Fruit fly (Drosophila melanogaster): ENCODE measurements around the gene Tet.

Gene Tet

dm6 chr3L:2802085-2802484 lies 76.9 kb downstream of the Tet start:
- TF ChIP-seq CG7045 (GFP tag; optimal IDR thresholded peaks at IDR 0.05): no peak
- TF ChIP-seq Mnt (GFP tag; optimal IDR thresholded peaks at IDR 0.05): no peak
- no peak for TF ChIP-seq CG5204 (GFP tag; optimal IDR thresholded peaks at IDR 0.05)
- TF ChIP-seq Crg-1 (GFP tag; optimal IDR thresholded peaks at IDR 0.05): no peak

dm6 chr3L:2801376-2801775 lies 77.6 kb downstream of the Tet start:
- TF ChIP-seq bab1 (GFP tag; optimal IDR thresholded peaks at IDR 0.05) (no peak), tj (GFP tag; optimal IDR thresholded peaks at IDR 0.05) (peak; percentile 55)

- peak; percentile 60 for TF ChIP-seq CG7045 (GFP tag; optimal IDR thresholded peaks at IDR 0.05)
- no peak for TF ChIP-seq kay (GFP tag; ENCODE audit: borderline replicate concordance)
- peak; percentile 35 for TF ChIP-seq Hr96 (GFP tag; optimal IDR thresholded peaks at IDR 0.05)
- peak; percentile 63 for TF ChIP-seq CG5204 (GFP tag; optimal IDR thresholded peaks at IDR 0.05)
- TF ChIP-seq CG1620 (GFP tag; optimal IDR thresholded peaks at IDR 0.05): no peak
- TF ChIP-seq Mnt (GFP tag; optimal IDR thresholded peaks at IDR 0.05): no peak
- peak; percentile 27 for TF ChIP-seq CG14711 (tag; optimal IDR thresholded peaks at IDR 0.05)
- TF ChIP-seq tj (GFP tag; optimal IDR thresholded peaks at IDR 0.05): no peak
- peak; percentile 20 for TF ChIP-seq CG7101 (tag; optimal IDR thresholded peaks at IDR 0.05)
- TF ChIP-seq ovo (GFP tag; optimal IDR thresholded peaks at IDR 0.05): no peak
- peak; percentile 40 for TF ChIP-seq toe (GFP tag; optimal IDR thresholded peaks at IDR 0.05)
- TF ChIP-seq bab1 (GFP tag; optimal IDR thresholded peaks at IDR 0.05): no peak
- no peak for TF ChIP-seq CG11617 (GFP tag; optimal IDR thresholded peaks at IDR 0.05)
- TF ChIP-seq CG33017 (tag; optimal IDR thresholded peaks at IDR 0.05): peak; percentile 56
- no peak for TF ChIP-seq cic (GFP tag; optimal IDR thresholded peaks at IDR 0.05)
- peak; percentile 36 for TF ChIP-seq Clk (GFP tag; optimal IDR thresholded peaks at IDR 0.05)
- TF ChIP-seq Crg-1 (GFP tag; optimal IDR thresholded peaks at IDR 0.05): no peak
- no peak for TF ChIP-seq cnc (optimal IDR thresholded peaks at IDR 0.05)
- TF ChIP-seq CG12768 (GFP tag; optimal IDR thresholded peaks at IDR 0.05): peak; percentile 33
- TF ChIP-seq pad (GFP tag; optimal IDR thresholded peaks at IDR 0.05): no peak
Observed at dm6 chr3L:2800329-2800728, 78.6 kb downstream of the Tet start.

dm6 chr3L:2799110-2799618 lies 79.8 kb downstream of the Tet start:
- TF ChIP-seq Crg-1 (GFP tag; optimal IDR thresholded peaks at IDR 0.05): peak; percentile 72
- peak; percentile 33 for TF ChIP-seq CG1620 (GFP tag; optimal IDR thresholded peaks at IDR 0.05)
- peak; percentile 86 for TF ChIP-seq CG33017 (tag; optimal IDR thresholded peaks at IDR 0.05)
- no peak for TF ChIP-seq cnc (optimal IDR thresholded peaks at IDR 0.05)
- TF ChIP-seq bab1 (GFP tag; optimal IDR thresholded peaks at IDR 0.05): peak; percentile 2
- peak; percentile 58 for TF ChIP-seq ovo (GFP tag; optimal IDR thresholded peaks at IDR 0.05)
- peak; percentile 79 for TF ChIP-seq Mnt (GFP tag; optimal IDR thresholded peaks at IDR 0.05)
- TF ChIP-seq pad (GFP tag; optimal IDR thresholded peaks at IDR 0.05): peak; percentile 68
- TF ChIP-seq CG5204 (GFP tag; optimal IDR thresholded peaks at IDR 0.05): peak; percentile 76
- peak; percentile 86 for TF ChIP-seq Hr96 (GFP tag; optimal IDR thresholded peaks at IDR 0.05)
- TF ChIP-seq cic (GFP tag; optimal IDR thresholded peaks at IDR 0.05): peak; percentile 94
- TF ChIP-seq CG7045 (GFP tag; optimal IDR thresholded peaks at IDR 0.05): peak; percentile 90
- peak; percentile 55 for TF ChIP-seq CG11617 (GFP tag; optimal IDR thresholded peaks at IDR 0.05)
- peak; percentile 83 for TF ChIP-seq Clk (GFP tag; optimal IDR thresholded peaks at IDR 0.05)
- peak; percentile 58 for TF ChIP-seq tj (GFP tag; optimal IDR thresholded peaks at IDR 0.05)
- peak; percentile 78 for TF ChIP-seq toe (GFP tag; optimal IDR thresholded peaks at IDR 0.05)
- TF ChIP-seq kay (GFP tag; ENCODE audit: borderline replicate concordance): peak; percentile 99
- TF ChIP-seq CG14711 (tag; optimal IDR thresholded peaks at IDR 0.05): peak; percentile 53
- peak; percentile 75 for TF ChIP-seq CG7101 (tag; optimal IDR thresholded peaks at IDR 0.05)
- peak; percentile 96 for TF ChIP-seq CG12768 (GFP tag; optimal IDR thresholded peaks at IDR 0.05)

dm6 chr3L:2798463-2798993 lies 80.4 kb downstream of the Tet start:
- peak; percentile 29 for TF ChIP-seq Hr96 (GFP tag; optimal IDR thresholded peaks at IDR 0.05)
- peak; percentile 80 for TF ChIP-seq CG7101 (tag; optimal IDR thresholded peaks at IDR 0.05)
- peak; percentile 75 for TF ChIP-seq CG11617 (GFP tag; optimal IDR thresholded peaks at IDR 0.05)
- TF ChIP-seq CG33017 (tag; optimal IDR thresholded peaks at IDR 0.05): peak; percentile 86
- TF ChIP-seq bab1 (GFP tag; optimal IDR thresholded peaks at IDR 0.05): peak; percentile 7
- TF ChIP-seq CG5204 (GFP tag; optimal IDR thresholded peaks at IDR 0.05): peak; percentile 74
- peak; percentile 56 for TF ChIP-seq toe (GFP tag; optimal IDR thresholded peaks at IDR 0.05)
- TF ChIP-seq CG7045 (GFP tag; optimal IDR thresholded peaks at IDR 0.05): peak; percentile 59
- TF ChIP-seq CG12768 (GFP tag; optimal IDR thresholded peaks at IDR 0.05): peak; percentile 71
- peak; percentile 85 for TF ChIP-seq cic (GFP tag; optimal IDR thresholded peaks at IDR 0.05)
- no peak for TF ChIP-seq CG14711 (tag; optimal IDR thresholded peaks at IDR 0.05)
- TF ChIP-seq Mnt (GFP tag; optimal IDR thresholded peaks at IDR 0.05): peak; percentile 34
- TF ChIP-seq CG1620 (GFP tag; optimal IDR thresholded peaks at IDR 0.05): peak; percentile 2
- TF ChIP-seq Clk (GFP tag; optimal IDR thresholded peaks at IDR 0.05): peak; percentile 33
- TF ChIP-seq pad (GFP tag; optimal IDR thresholded peaks at IDR 0.05): peak; percentile 19
- no peak for TF ChIP-seq ovo (GFP tag; optimal IDR thresholded peaks at IDR 0.05)
- TF ChIP-seq tj (GFP tag; optimal IDR thresholded peaks at IDR 0.05): no peak
- peak; percentile 47 for TF ChIP-seq Crg-1 (GFP tag; optimal IDR thresholded peaks at IDR 0.05)
- TF ChIP-seq cnc (optimal IDR thresholded peaks at IDR 0.05): no peak
- TF ChIP-seq kay (GFP tag; ENCODE audit: borderline replicate concordance): peak; percentile 91

dm6 chr3L:2796242-2796641 lies 82.7 kb downstream of the Tet start:
- no peak for TF ChIP-seq cnc (optimal IDR thresholded peaks at IDR 0.05)
- TF ChIP-seq toe (GFP tag; optimal IDR thresholded peaks at IDR 0.05): no peak
- no peak for TF ChIP-seq Crg-1 (GFP tag; optimal IDR thresholded peaks at IDR 0.05)
- TF ChIP-seq CG11617 (GFP tag; optimal IDR thresholded peaks at IDR 0.05): no peak
- no peak for TF ChIP-seq CG7045 (GFP tag; optimal IDR thresholded peaks at IDR 0.05)
- no peak for TF ChIP-seq pad (GFP tag; optimal IDR thresholded peaks at IDR 0.05)
- TF ChIP-seq bab1 (GFP tag; optimal IDR thresholded peaks at IDR 0.05): no peak
- TF ChIP-seq cic (GFP tag; optimal IDR thresholded peaks at IDR 0.05): no peak

Data from whole organism, adult.